Fruit fly (Drosophila melanogaster) whole organism, wandering third instar larva: ENCODE data around the gene CG7370.

Source experiments
- Abd-B ChIP-seq: fragments of >200 bp; optimal IDR thresholded peaks from 2 replicates; lab custom pipeline; 2017; ENCODE audit warnings: missing biosample characterization, missing genetic modification characterization
- CG32264 ChIP-seq: fragments of 200-800 bp; sonication (Bioruptor generic); optimal IDR thresholded peaks from 2 replicates; lab custom pipeline; 2016; ENCODE audit warnings: missing biosample characterization, missing genetic modification characterization
- CrebA ChIP-seq: fragments of 200-800 bp; sonication (Bioruptor generic); optimal IDR thresholded peaks from 2 replicates; lab custom pipeline; 2016; ENCODE audit warnings: missing biosample characterization, mild to moderate bottlenecking, missing genetic modification characterization, borderline replicate concordance
- Dfd ChIP-seq: fragments of >200 bp; optimal IDR thresholded peaks from 2 replicates; lab custom pipeline; 2017; ENCODE audit warnings: missing biosample characterization, missing genetic modification characterization
- Dif ChIP-seq: fragments of 200-275, 200-300 bp; sonication (Bioruptor generic); optimal IDR thresholded peaks from 2 replicates; lab custom pipeline; 2018; ENCODE audit warnings: missing biosample characterization, missing genetic modification characterization; ENCODE audit not compliant: partially characterized antibody
- GATAd ChIP-seq: sonication (Bioruptor generic); optimal IDR thresholded peaks from 2 replicates; lab custom pipeline; 2016; ENCODE audit warnings: missing biosample characterization, missing genetic modification characterization
- HLH106 ChIP-seq: fragments of 200-800 bp; optimal IDR thresholded peaks from 3 replicates; lab custom pipeline; 2019; ENCODE audit warnings: missing biosample characterization, mild to moderate bottlenecking, missing genetic modification characterization, moderate library complexity
- Hnf4 ChIP-seq: fragments of 200-800 bp; sonication (Bioruptor generic); optimal IDR thresholded peaks from 2 replicates; lab custom pipeline; 2016; ENCODE audit warnings: missing biosample characterization, mild to moderate bottlenecking, missing genetic modification characterization
- Hr78 ChIP-seq: fragments of >200 bp; optimal IDR thresholded peaks from 2 replicates; lab custom pipeline; 2017; ENCODE audit warnings: missing biosample characterization, missing genetic modification characterization
- Hr83 ChIP-seq: fragments of 200-300 bp; sonication (Bioruptor generic); optimal IDR thresholded peaks from 2 replicates; lab custom pipeline; 2016; ENCODE audit warnings: missing biosample characterization, mild to moderate bottlenecking, missing genetic modification characterization, moderate library complexity; ENCODE audit not compliant: poor library complexity, severe bottlenecking
- Jra ChIP-seq: sonication (Bioruptor generic); optimal IDR thresholded peaks from 2 replicates; lab custom pipeline; 2016; ENCODE audit warnings: missing biosample characterization, missing genetic modification characterization
- Mio ChIP-seq: sonication (Bioruptor generic); optimal IDR thresholded peaks from 2 replicates; lab custom pipeline; 2016; ENCODE audit warnings: missing biosample characterization, missing genetic modification characterization
- Myc ChIP-seq: fragments of >200 bp; optimal IDR thresholded peaks from 2 replicates; lab custom pipeline; 2017
- N ChIP-seq: fragments of >200 bp; optimal IDR thresholded peaks from 2 replicates; lab custom pipeline; 2018; ENCODE audit warnings: missing biosample characterization, missing external identifiers, missing genetic modification characterization
- OdsH ChIP-seq: fragments of 200-800 bp; sonication (Bioruptor generic); optimal IDR thresholded peaks from 2 replicates; lab custom pipeline; 2016; ENCODE audit warnings: missing biosample characterization, mild to moderate bottlenecking, missing genetic modification characterization
- Rel ChIP-seq, 2 experiments: fragments of 200-800 bp; sonication (Bioruptor generic) in 1 of 2; optimal IDR thresholded peaks; 2 replicates in 1 of 2; 3 replicates in 1 of 2; lab custom pipeline; 2016 to 2019; ENCODE audit warnings: mild to moderate bottlenecking in 2 of 2, missing biosample characterization in 2 of 2, missing genetic modification characterization in 2 of 2, moderate library complexity in 1 of 2
- Sp1 ChIP-seq: fragments of 200-800 bp; sonication (Bioruptor generic); optimal IDR thresholded peaks from 3 replicates; lab custom pipeline; 2019; ENCODE audit warnings: missing biosample characterization, mild to moderate bottlenecking, missing genetic modification characterization, moderate library complexity
- Vsx2 ChIP-seq: fragments of 200-300, 225-300 bp; sonication (Bioruptor generic); optimal IDR thresholded peaks from 2 replicates; lab custom pipeline; 2018; ENCODE audit warnings: missing biosample characterization, missing genetic modification characterization; ENCODE audit not compliant: partially characterized antibody
- br ChIP-seq: fragments of 200-800 bp; sonication (Bioruptor generic); optimal IDR thresholded peaks from 2 replicates; lab custom pipeline; 2016; ENCODE audit warnings: missing biosample characterization, missing genetic modification characterization
- brk ChIP-seq: fragments of 200-800 bp; sonication (Bioruptor generic); optimal IDR thresholded peaks from 2 replicates; lab custom pipeline; 2016; ENCODE audit warnings: missing biosample characterization, mild to moderate bottlenecking, missing genetic modification characterization
- dl ChIP-seq, 2 experiments: fragments of 175-275, 200-275 bp in 1 of 2; fragments of 200-275 bp in 1 of 2; sonication (Bioruptor generic); optimal IDR thresholded peaks; lab custom pipeline; 2018; ENCODE audit warnings: mild to moderate bottlenecking in 2 of 2, missing biosample characterization in 2 of 2, missing genetic modification characterization in 2 of 2, moderate library complexity in 2 of 2; ENCODE audit not compliant: partially characterized antibody in 2 of 2, insufficient read depth in 1 of 2
- dmrt93B ChIP-seq: fragments of 200-800 bp; sonication (Bioruptor generic); optimal IDR thresholded peaks from 2 replicates; lab custom pipeline; 2018; ENCODE audit warnings: missing biosample characterization, mild to moderate bottlenecking, missing genetic modification characterization
- ey ChIP-seq: fragments of 200-800 bp; sonication (Bioruptor generic); optimal IDR thresholded peaks from 2 replicates; lab custom pipeline; 2016; ENCODE audit warnings: missing biosample characterization, missing genetic modification characterization
- foxo ChIP-seq, 2 experiments: fragments of 200-800 bp; sonication (Bioruptor generic); optimal IDR thresholded peaks; 2 replicates in 1 of 2; 3 replicates in 1 of 2; lab custom pipeline; 2016 to 2017; ENCODE audit warnings: missing biosample characterization in 2 of 2, missing genetic modification characterization in 2 of 2
- fru ChIP-seq: fragments of 200-800 bp; sonication (Bioruptor generic); optimal IDR thresholded peaks from 3 replicates; lab custom pipeline; 2016; ENCODE audit warnings: missing biosample characterization, mild to moderate bottlenecking, missing genetic modification characterization
- h ChIP-seq: fragments of 200-800 bp; sonication (Bioruptor generic); optimal IDR thresholded peaks from 3 replicates; lab custom pipeline; 2016; ENCODE audit warnings: missing biosample characterization, mild to moderate bottlenecking, missing genetic modification characterization
- jim ChIP-seq: fragments of 175-275, 200-325 bp; sonication (Bioruptor generic); optimal IDR thresholded peaks from 2 replicates; lab custom pipeline; 2016; ENCODE audit warnings: missing biosample characterization, mild to moderate bottlenecking, missing genetic modification characterization
- pan ChIP-seq: fragments of >200 bp; optimal IDR thresholded peaks from 2 replicates; lab custom pipeline; 2017
- rgr ChIP-seq: fragments of 200-800 bp; sonication (Bioruptor generic); optimal IDR thresholded peaks from 3 replicates; lab custom pipeline; 2016; ENCODE audit warnings: missing biosample characterization, mild to moderate bottlenecking, missing genetic modification characterization
- sage ChIP-seq: fragments of 200-800 bp; sonication (Bioruptor generic); optimal IDR thresholded peaks from 2 replicates; lab custom pipeline; 2016; ENCODE audit warnings: missing biosample characterization, mild to moderate bottlenecking, missing genetic modification characterization
- tai ChIP-seq: sonication (Bioruptor generic); optimal IDR thresholded peaks from 2 replicates; lab custom pipeline; 2016; ENCODE audit warnings: missing biosample characterization, missing genetic modification characterization
- usp ChIP-seq: fragments of >200 bp; optimal IDR thresholded peaks from 2 replicates; lab custom pipeline; 2017; ENCODE audit warnings: missing biosample characterization, missing genetic modification characterization
- woc ChIP-seq: sonication (Bioruptor generic); optimal IDR thresholded peaks from 2 replicates; lab custom pipeline; 2016; ENCODE audit warnings: missing biosample characterization, mild to moderate bottlenecking, missing genetic modification characterization

Gene CG7370

dm6 chr3L:21728616-21729047, 41.0 kb upstream of the CG7370 start, which contains the start of the genes CG11247 and Polr2H (continued):
- no peak for TF ChIP-seq Rel (GFP tag; optimal IDR thresholded peaks at IDR 0.05; lab: Kevin White, UChicago)
- peak; percentile 86 for TF ChIP-seq Rel (tag; optimal IDR thresholded peaks at IDR 0.05; lab: Kevin White, UChicago)
- no peak for TF ChIP-seq N (GFP tag; lab: Kevin White, UChicago)
- TF ChIP-seq woc (GFP tag; lab: Kevin White, UChicago) = peak; percentile 93
- peak; percentile 86 for TF ChIP-seq fru
- no peak for TF ChIP-seq pan (lab: Kevin White, UChicago)
- TF ChIP-seq Hr83 (GFP tag; lab: Kevin White, UChicago) = peak; percentile 88

dm6 chr3L:21730354-21730753, 39.3 kb upstream of the CG7370 start, which contains the start of gene CG14570:
Gene CG14570 (minus strand): TSS chr3L:21730454.
- TF ChIP-seq Rel (GFP tag; optimal IDR thresholded peaks at IDR 0.05; lab: Kevin White, UChicago) (no peak), Rel (tag; optimal IDR thresholded peaks at IDR 0.05; lab: Kevin White, UChicago) (no peak)

- TF ChIP-seq Hr78 = no peak
- no peak for TF ChIP-seq br (GFP tag; lab: Kevin White, UChicago)
- TF ChIP-seq fru = no peak
- no peak for TF ChIP-seq dl (GFP tag; optimal IDR thresholded peaks at IDR 0.05; lab: Kevin White, UChicago; ENCODE audit: insufficient read depth in 1 of 2, partially characterized antibody in 2 of 2)
- no peak for TF ChIP-seq Hr83 (GFP tag; lab: Kevin White, UChicago)
- TF ChIP-seq rgr (GFP tag; lab: Kevin White, UChicago) = no peak
- TF ChIP-seq Mio (GFP tag; lab: Kevin White, UChicago) = no peak
- TF ChIP-seq, all 38 proteins: peak for 0
Observed at dm6 chr3L:21731104-21731600, 38.5 kb upstream of the CG7370 start, which contains the start of gene CG14569. Gene CG14569 (minus strand): TSS chr3L:21731550.

- TF ChIP-seq foxo (GFP tag; optimal IDR thresholded peaks at IDR 0.05; lab: Kevin White, UChicago) (no peak), OdsH (GFP tag; lab: Kevin White, UChicago) (no peak)
Observed at dm6 chr3L:21733387-21733786, 36.2 kb upstream of the CG7370 start, which contains the start of gene CG14568. Gene CG14568 (minus strand): TSS chr3L:21733487.

dm6 chr3L:21733799-21734198, 35.8 kb upstream of the CG7370 start, which contains the start of gene CG14573:
Gene CG14573 (plus strand): TSS chr3L:21734099.
- TF ChIP-seq CG32264 (GFP tag; lab: Kevin White, UChicago) (no peak), Hnf4 (GFP tag; lab: Kevin White, UChicago) (no peak), Hr78 (no peak), Dfd (no peak), fru (no peak), Mio (GFP tag; lab: Kevin White, UChicago) (no peak), ey (GFP tag; lab: Kevin White, UChicago) (no peak), Myc (lab: Kevin White, UChicago) (no peak), pan (lab: Kevin White, UChicago) (no peak)
- TF ChIP-seq, all 38 proteins: peak for 0

- TF ChIP-seq HLH106 (peak; percentile 9), Vsx2 (no peak), dmrt93B (GFP tag; lab: Kevin White, UChicago) (peak; percentile 39), CrebA (GFP tag; lab: Kevin White, UChicago) (no peak), Sp1 (GFP tag; lab: Kevin White, UChicago) (peak; percentile 11), ey (GFP tag; lab: Kevin White, UChicago) (peak; percentile 31), Mio (GFP tag; lab: Kevin White, UChicago) (no peak), dl (GFP tag; optimal IDR thresholded peaks at IDR 0.05; lab: Kevin White, UChicago; ENCODE audit: insufficient read depth in 1 of 2, partially characterized antibody in 2 of 2) (no peak), h (GFP tag; lab: Kevin White, UChicago) (peak; percentile 41), fru (peak; percentile 43), brk (no peak), GATAd (GFP tag; lab: Kevin White, UChicago) (no peak), Hr83 (GFP tag; lab: Kevin White, UChicago) (no peak), CG32264 (GFP tag; lab: Kevin White, UChicago) (no peak), Rel (GFP tag; optimal IDR thresholded peaks at IDR 0.05; lab: Kevin White, UChicago) (no peak), Rel (tag; optimal IDR thresholded peaks at IDR 0.05; lab: Kevin White, UChicago) (no peak), sage (GFP tag; lab: Kevin White, UChicago) (no peak), usp (no peak), rgr (GFP tag; lab: Kevin White, UChicago) (peak; percentile 25), Hnf4 (GFP tag; lab: Kevin White, UChicago) (no peak), foxo (GFP tag; optimal IDR thresholded peaks at IDR 0.05; lab: Kevin White, UChicago) (peak in 1 of 2 experiments; percentile 52), Dif (GFP tag; lab: Kevin White, UChicago) (no peak), tai (GFP tag; lab: Kevin White, UChicago) (no peak), Abd-B (GFP tag; lab: Kevin White, UChicago) (no peak), Jra (GFP tag; lab: Kevin White, UChicago) (no peak), jim (GFP tag; lab: Kevin White, UChicago) (no peak), OdsH (GFP tag; lab: Kevin White, UChicago) (peak; percentile 2), N (GFP tag; lab: Kevin White, UChicago) (no peak), br (GFP tag; lab: Kevin White, UChicago) (no peak), Myc (lab: Kevin White, UChicago) (no peak), Hr78 (no peak)
Observed at dm6 chr3L:21738175-21739016, 31.2 kb upstream of the CG7370 start, which contains the start of gene CG14567. Gene CG14567 (minus strand): TSS chr3L:21738430.
